Worm (Caenorhabditis elegans) whole organism, L4 larva: ENCODE measurements around the gene slc-17.8.

Experiments used
- F37D6.2 ChIP-seq: sonication (generic microtip); optimal IDR thresholded peaks from 2 replicates; lab custom pipeline; 2016; ENCODE audit warnings: mild to moderate bottlenecking, missing genetic modification characterization, missing compliant biosample characterization
- R02D3.7 ChIP-seq: fragments of 150-350 bp; sonication (generic microtip); optimal IDR thresholded peaks from 3 replicates; lab custom pipeline; 2014; ENCODE audit warnings: missing biosample characterization, missing genetic modification characterization
- T26A8.4 ChIP-seq: fragments of 200-800 bp; sonication (Bioruptor generic); IDR thresholded peaks from 2 replicates; pipeline ENCODE4 v1.3.6; 2022; ENCODE audit warnings: missing genetic modification characterization, missing compliant biosample characterization
- Y105C5A.15 ChIP-seq: fragments of 200-800 bp; sonication (Bioruptor generic); IDR thresholded peaks from 2 replicates; pipeline ENCODE4 v1.3.6; 2022; ENCODE audit warnings: missing genetic modification characterization, missing compliant biosample characterization
- Y75B8A.6 ChIP-seq: fragments of 200-800 bp; sonication (Bioruptor generic); IDR thresholded peaks from 2 replicates; pipeline ENCODE4 v1.3.6; 2022; ENCODE audit warnings: missing genetic modification reagents, missing genetic modification characterization, missing compliant biosample characterization
- ZK546.5 ChIP-seq, 2 experiments: sonication (generic microtip); optimal IDR thresholded peaks; 2 replicates each; lab custom pipeline; 2017; ENCODE audit warnings: missing biosample characterization in 2 of 2, missing genetic modification characterization in 2 of 2
- aha-1 ChIP-seq: fragments of 150-350 bp; peaks from one replicate; lab custom pipeline; 2014; ENCODE audit warnings: missing biosample characterization, missing genetic modification characterization
- arid-1 ChIP-seq: fragments of 200-800 bp; sonication (Bioruptor generic); conservative IDR thresholded peaks from 2 replicates; pipeline ENCODE4 v1.3.6; 2022; ENCODE audit warnings: missing genetic modification reagents, missing genetic modification characterization, missing compliant biosample characterization
- cey-2 ChIP-seq: sonication (generic microtip); optimal IDR thresholded peaks from 3 replicates; lab custom pipeline; 2017; ENCODE audit warnings: missing genetic modification characterization, mild to moderate bottlenecking, missing compliant biosample characterization, antibody characterized with exemption, borderline replicate concordance; ENCODE audit not compliant: insufficient read depth
- daf-12 ChIP-seq: fragments of 150-350 bp; optimal IDR thresholded peaks from 2 replicates; lab custom pipeline; 2014; ENCODE audit warnings: missing biosample characterization, missing genetic modification reagents, missing genetic modification characterization
- daf-16 ChIP-seq, 3 experiments: sonication (generic microtip); optimal IDR thresholded peaks; 2 replicates each; lab custom pipeline; 2016 to 2017; ENCODE audit warnings: missing genetic modification characterization in 3 of 3, missing genetic modification reagents in 3 of 3, mild to moderate bottlenecking in 2 of 3, missing compliant biosample characterization in 2 of 3, missing biosample characterization in 1 of 3, moderate library complexity in 1 of 3
- daf-8 ChIP-seq: fragments of 200-800 bp; sonication (Bioruptor generic); IDR thresholded peaks from 2 replicates; pipeline ENCODE4 v1.3.6; 2022; ENCODE audit warnings: missing genetic modification characterization, missing compliant biosample characterization
- dmd-6 ChIP-seq: fragments of 200-800 bp; sonication (Bioruptor generic); IDR thresholded peaks from 2 replicates; pipeline ENCODE4 v1.3.6; 2022; ENCODE audit warnings: missing genetic modification reagents, missing genetic modification characterization, missing compliant biosample characterization
- dmd-8 ChIP-seq: fragments of 200-800 bp; sonication (Bioruptor generic); IDR thresholded peaks from 2 replicates; pipeline ENCODE4 v1.3.6; 2022; ENCODE audit warnings: missing genetic modification characterization, missing compliant biosample characterization
- dve-1 ChIP-seq: sonication (generic microtip); optimal IDR thresholded peaks from 2 replicates; lab custom pipeline; 2017; ENCODE audit warnings: antibody characterized with exemption, mild to moderate bottlenecking, missing genetic modification characterization, missing compliant biosample characterization; ENCODE audit not compliant: insufficient read depth
- fos-1 ChIP-seq: fragments of 150-350 bp; optimal IDR thresholded peaks from 2 replicates; lab custom pipeline; 2014; ENCODE audit warnings: missing biosample characterization, missing genetic modification characterization
- gei-8 ChIP-seq: fragments of 200-800 bp; sonication (Bioruptor generic); optimal IDR thresholded peaks from 2 replicates; lab custom pipeline; 2018; ENCODE audit warnings: mild to moderate bottlenecking, missing genetic modification characterization, missing compliant biosample characterization
- hlh-11 ChIP-seq: fragments of 200-800 bp; sonication (Bioruptor generic); optimal IDR thresholded peaks from 2 replicates; lab custom pipeline; 2018; ENCODE audit warnings: mild to moderate bottlenecking, missing genetic modification characterization, missing compliant biosample characterization
- hmg-1.1 ChIP-seq: fragments of 200-800 bp; sonication (Bioruptor generic); IDR thresholded peaks from 2 replicates; pipeline ENCODE4 v1.3.6; 2022; ENCODE audit warnings: missing genetic modification reagents, missing genetic modification characterization, missing compliant biosample characterization
- lin-38 ChIP-seq: fragments of 200-800 bp; sonication (Bioruptor generic); IDR thresholded peaks from 2 replicates; pipeline ENCODE4 v1.3.6; 2022; ENCODE audit warnings: missing genetic modification reagents, missing genetic modification characterization, missing compliant biosample characterization
- lin-39 ChIP-seq: fragments of 150-350 bp; optimal IDR thresholded peaks from 2 replicates; lab custom pipeline; 2014; ENCODE audit warnings: missing biosample characterization, missing genetic modification reagents, missing genetic modification characterization
- mdt-29 ChIP-seq: fragments of 200-800 bp; sonication (Bioruptor generic); IDR thresholded peaks from 2 replicates; pipeline ENCODE4 v1.3.6; 2022; ENCODE audit warnings: missing genetic modification reagents, missing genetic modification characterization, missing compliant biosample characterization
- mes-2 ChIP-seq: sonication (generic microtip); optimal IDR thresholded peaks from 2 replicates; lab custom pipeline; 2016; ENCODE audit warnings: missing genotype, mild to moderate bottlenecking, missing genetic modification characterization, missing compliant biosample characterization; ENCODE audit not compliant: poor library complexity, severe bottlenecking
- mxl-2 ChIP-seq: fragments of 200-800 bp; sonication (Bioruptor generic); conservative IDR thresholded peaks from 2 replicates; pipeline ENCODE4 v1.3.6; 2022; ENCODE audit warnings: missing genetic modification reagents, missing genetic modification characterization, missing compliant biosample characterization
- nhr-102 ChIP-seq: sonication (generic microtip); optimal IDR thresholded peaks from 2 replicates; lab custom pipeline; 2016; ENCODE audit warnings: mild to moderate bottlenecking, missing genetic modification characterization, moderate library complexity, missing compliant biosample characterization
- nhr-11 ChIP-seq: fragments of 150-350 bp; optimal IDR thresholded peaks from 2 replicates; lab custom pipeline; 2014; ENCODE audit warnings: missing biosample characterization, missing genetic modification characterization
- nhr-111 ChIP-seq: fragments of 200-800 bp; sonication (Bioruptor generic); optimal IDR thresholded peaks from 2 replicates; lab custom pipeline; 2018; ENCODE audit warnings: mild to moderate bottlenecking, missing genetic modification characterization, missing compliant biosample characterization
- nhr-237 ChIP-seq: sonication (generic microtip); optimal IDR thresholded peaks from 2 replicates; lab custom pipeline; 2017; ENCODE audit warnings: missing biosample characterization, missing genetic modification characterization
- nhr-25 ChIP-seq: sonication (generic microtip); optimal IDR thresholded peaks from 2 replicates; lab custom pipeline; 2017; ENCODE audit warnings: missing genetic modification characterization, mild to moderate bottlenecking, missing compliant biosample characterization, antibody characterized with exemption, moderate library complexity, borderline replicate concordance; ENCODE audit not compliant: insufficient read depth
- nhr-28 ChIP-seq: fragments of 150-350 bp; optimal IDR thresholded peaks from 2 replicates; lab custom pipeline; 2014; ENCODE audit warnings: missing biosample characterization, missing genetic modification characterization
- nhr-41 ChIP-seq: fragments of 200-800 bp; sonication (Bioruptor generic); IDR thresholded peaks from 2 replicates; pipeline ENCODE4 v1.3.6; 2022; ENCODE audit warnings: missing genetic modification reagents, missing genetic modification characterization, missing compliant biosample characterization
- nhr-76 ChIP-seq: fragments of 150-350 bp; optimal IDR thresholded peaks from 2 replicates; lab custom pipeline; 2014; ENCODE audit warnings: missing biosample characterization, missing genetic modification characterization
- nhr-77 ChIP-seq: fragments of 150-350 bp; optimal IDR thresholded peaks from 2 replicates; lab custom pipeline; 2014; ENCODE audit warnings: missing biosample characterization, missing genetic modification characterization
- saeg-2 ChIP-seq: fragments of 200-800 bp; sonication (Bioruptor generic); IDR thresholded peaks from 2 replicates; pipeline ENCODE4 v1.3.6; 2022; ENCODE audit warnings: missing genetic modification reagents, missing genetic modification characterization, missing compliant biosample characterization
- set-16 ChIP-seq: fragments of 200-800 bp; sonication (Bioruptor generic); IDR thresholded peaks from 2 replicates; pipeline ENCODE4 v1.3.6; 2022; ENCODE audit warnings: missing genetic modification reagents, missing genetic modification characterization, missing compliant biosample characterization
- snpc-1.2 ChIP-seq: fragments of 200-800 bp; sonication (Bioruptor generic); IDR thresholded peaks from 2 replicates; pipeline ENCODE4 v1.3.6; 2022; ENCODE audit warnings: missing genetic modification reagents, missing genetic modification characterization, missing compliant biosample characterization
- snpc-4 ChIP-seq: fragments of 150-350 bp; optimal IDR thresholded peaks from 2 replicates; lab custom pipeline; 2014; ENCODE audit warnings: missing biosample characterization, missing genetic modification characterization
- spr-1 ChIP-seq: sonication (generic microtip); optimal IDR thresholded peaks from 2 replicates; lab custom pipeline; 2016; ENCODE audit warnings: mild to moderate bottlenecking, missing genetic modification characterization, missing compliant biosample characterization
- spr-3 ChIP-seq: fragments of 200-800 bp; sonication (Bioruptor generic); optimal IDR thresholded peaks from 2 replicates; lab custom pipeline; 2018; ENCODE audit warnings: mild to moderate bottlenecking, missing genetic modification characterization, missing compliant biosample characterization
- unc-130 ChIP-seq: sonication (generic microtip); optimal IDR thresholded peaks from 2 replicates; lab custom pipeline; 2016; ENCODE audit warnings: missing genetic modification reagents, missing genetic modification characterization, missing compliant biosample characterization
- unc-39 ChIP-seq: sonication (generic microtip); optimal IDR thresholded peaks from 2 replicates; lab custom pipeline; 2017; ENCODE audit warnings: missing biosample characterization, missing genetic modification characterization
- unc-62 ChIP-seq, 3 experiments: fragments of 150-350 bp in 1 of 3; sonication (generic microtip); optimal IDR thresholded peaks in 2 of 3; peaks in 1 of 3; 1 replicate in 1 of 3; 2 replicates in 2 of 3; lab custom pipeline; 2014 to 2017; ENCODE audit warnings: missing biosample characterization in 3 of 3, missing genetic modification characterization in 3 of 3, missing genetic modification reagents in 3 of 3, missing genotype in 1 of 3
- vab-7 ChIP-seq: fragments of 200-800 bp; sonication (Bioruptor generic); IDR thresholded peaks from 2 replicates; pipeline ENCODE4 v1.3.6; 2022; ENCODE audit warnings: missing genetic modification reagents, missing genetic modification characterization, missing compliant biosample characterization
- zag-1 ChIP-seq: fragments of 150-350 bp; optimal IDR thresholded peaks from 2 replicates; lab custom pipeline; 2014; ENCODE audit warnings: missing biosample characterization, missing genetic modification characterization
- zip-11 ChIP-seq: fragments of 200-800 bp; sonication (Bioruptor generic); IDR thresholded peaks from 2 replicates; pipeline ENCODE4 v1.3.6; 2022; ENCODE audit warnings: missing genetic modification characterization, missing compliant biosample characterization

Gene slc-17.8

ce11 chrV:8545531-8546224, at the start of gene slc-17.8, which contains the start of gene asns-1:
Gene slc-17.8, minus strand, starts transcription at chrV:8545581.
Gene asns-1, plus strand, starts transcription at chrV:8546174.
- TF ChIP-seq daf-12 (no peak), set-16 (GFP tag; lab: Robert Waterston, UW) (peak; percentile 90)

DNA sequence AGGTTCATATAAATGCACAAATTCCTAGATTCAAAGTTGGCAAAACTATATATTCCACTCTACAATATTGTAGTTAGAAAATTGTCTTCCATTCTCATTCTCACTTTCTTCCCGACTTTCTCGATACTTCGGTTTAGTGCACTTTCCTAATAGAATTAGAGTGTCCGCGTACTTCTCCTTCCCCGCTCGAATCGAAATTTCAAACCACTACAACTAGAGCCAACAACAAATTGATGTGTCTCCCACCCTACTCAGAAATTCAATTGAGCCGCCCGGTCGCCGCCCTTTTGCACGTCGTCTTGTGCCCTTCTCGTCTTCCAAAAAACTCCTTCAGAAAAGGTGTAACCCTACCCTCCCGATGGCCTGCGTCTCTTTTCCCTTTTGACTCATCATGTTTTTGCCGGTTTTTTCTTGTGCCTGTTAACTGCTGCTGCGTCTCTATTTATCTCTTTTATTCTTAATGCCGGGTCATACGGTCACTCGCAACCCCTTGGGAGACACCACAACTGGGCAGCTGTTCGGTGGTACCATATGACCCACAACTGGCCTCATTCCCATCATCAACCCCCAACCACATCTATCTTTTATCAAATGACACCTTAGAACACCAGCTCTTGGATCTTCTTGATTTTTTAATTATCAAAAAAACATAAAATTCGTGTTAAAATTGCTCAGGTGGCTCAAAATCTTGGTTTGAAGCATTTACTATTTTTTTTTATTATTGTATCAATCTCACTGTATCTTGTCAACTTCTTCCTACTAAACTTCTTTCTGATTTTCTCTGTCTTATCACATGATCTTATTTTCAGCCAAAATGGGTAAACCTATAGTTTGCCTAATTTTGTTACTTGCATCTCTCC, 49.0 kb upstream of the slc-17.8 start, which contains the start of gene tag-196:
Gene tag-196, plus strand, starts transcription at position 810 of the 860 bp plus-strand sequence.
- TF ChIP-seq Y75B8A.6 (GFP tag; lab: Robert Waterston, UW): no peak
- no peak for TF ChIP-seq F37D6.2 (tag; lab: Kevin White, UChicago)
- no peak for TF ChIP-seq cey-2
- no peak for TF ChIP-seq mes-2 (tag; lab: Kevin White, UChicago)
- TF ChIP-seq dmd-8 (GFP tag; lab: Robert Waterston, UW): no peak
- peak; percentile 70 for TF ChIP-seq hlh-11 (tag; lab: Kevin White, UChicago)
- TF ChIP-seq R02D3.7 (tag; lab: Kevin White, UChicago): no peak
- TF ChIP-seq unc-39 (tag; lab: Kevin White, UChicago): no peak
- TF ChIP-seq nhr-25 (tag; lab: Kevin White, UChicago): no peak
- TF ChIP-seq zip-11: no peak
- no peak for TF ChIP-seq daf-8 (GFP tag; lab: Robert Waterston, UW)
- peak; percentile 68 for TF ChIP-seq nhr-11 (tag; lab: Kevin White, UChicago)
- no peak for TF ChIP-seq vab-7 (GFP tag; lab: Robert Waterston, UW)
- no peak for TF ChIP-seq gei-8 (GFP tag; lab: Kevin White, UChicago)
- no peak for TF ChIP-seq saeg-2 (GFP tag; lab: Robert Waterston, UW)
- peak in 1 of 2 experiments; percentile 44 for TF ChIP-seq daf-16 (GFP tag; optimal IDR thresholded peaks at IDR 0.05; lab: Kevin White, UChicago)
- no peak for TF ChIP-seq daf-16 (tag; optimal IDR thresholded peaks at IDR 0.05; lab: Kevin White, UChicago)
- 0 out of 2 replicates have a peak, but pooled peaks have one; percentile 17 for TF ChIP-seq hmg-1.1 (GFP tag; lab: Robert Waterston, UW)
- no peak for TF ChIP-seq spr-3 (GFP tag; lab: Kevin White, UChicago)
- no peak for TF ChIP-seq nhr-76 (tag; lab: Kevin White, UChicago)
- TF ChIP-seq dmd-6 (GFP tag; lab: Robert Waterston, UW): no peak
- no peak for TF ChIP-seq spr-1 (tag; lab: Kevin White, UChicago)
- TF ChIP-seq mdt-29 (GFP tag; lab: Robert Waterston, UW): no peak
- TF ChIP-seq unc-130 (GFP tag; lab: Kevin White, UChicago): no peak
- TF ChIP-seq nhr-28: peak; percentile 12
- no peak for TF ChIP-seq nhr-41
- TF ChIP-seq nhr-237 (tag; lab: Kevin White, UChicago): no peak
- TF ChIP-seq nhr-77 (tag; lab: Kevin White, UChicago): no peak
- no peak for TF ChIP-seq mxl-2 (GFP tag; lab: Robert Waterston, UW)
- TF ChIP-seq nhr-111: no peak
- TF ChIP-seq unc-62 (GFP tag; optimal IDR thresholded peaks at IDR 0.05 in 1 of 2; lab: Kevin White, UChicago): peak in 1 of 2 experiments; percentile 77
- no peak for TF ChIP-seq unc-62 (tag; optimal IDR thresholded peaks at IDR 0.05; lab: Kevin White, UChicago)
- TF ChIP-seq lin-39 (tag; lab: Kevin White, UChicago): no peak
- no peak for TF ChIP-seq T26A8.4
- TF ChIP-seq arid-1 (GFP tag; lab: Robert Waterston, UW): no peak
- no peak for TF ChIP-seq dve-1
- TF ChIP-seq snpc-1.2 (GFP tag; lab: Robert Waterston, UW): no peak
- TF ChIP-seq lin-38: no peak
- no peak for TF ChIP-seq Y105C5A.15
- TF ChIP-seq aha-1 (tag; lab: Kevin White, UChicago): peak; percentile 89
- TF ChIP-seq nhr-102 (tag; lab: Kevin White, UChicago): no peak
- TF ChIP-seq snpc-4 (tag; lab: Kevin White, UChicago): no peak
- TF ChIP-seq zag-1 (tag; lab: Kevin White, UChicago): no peak
- no peak for TF ChIP-seq ZK546.5 (tag; optimal IDR thresholded peaks at IDR 0.05; lab: Kevin White, UChicago)
- TF ChIP-seq fos-1 (tag; lab: Kevin White, UChicago): no peak
